Fruit fly (Drosophila melanogaster) whole organism, embryonic: ENCODE data around the gene CG7333.
A peak's percentile ranks its signal among the peaks of the same experiment; 100 is the strongest.

Experiments
- Asciz ChIP-seq: fragments of 200-800 bp; sonication (Bioruptor generic); optimal IDR thresholded peaks from 2 replicates; lab custom pipeline; 2017; ENCODE audit warnings: missing biosample characterization, mild to moderate bottlenecking, missing genetic modification characterization, missing genetic modification reagents
- Atf3 ChIP-seq: fragments of 200-800 bp; sonication (Bioruptor generic); optimal IDR thresholded peaks from 3 replicates; lab custom pipeline; 2016; ENCODE audit warnings: missing biosample characterization, missing genetic modification characterization
- BEAF-32 ChIP-seq: fragments of 200-800 bp; sonication (Bioruptor generic); optimal IDR thresholded peaks from 3 replicates; lab custom pipeline; 2017; ENCODE audit warnings: missing biosample characterization, missing genetic modification characterization, mild to moderate bottlenecking, moderate library complexity, missing genetic modification reagents
- C15 ChIP-seq: fragments of 200-800 bp; sonication (Bioruptor generic); IDR thresholded peaks from 3 replicates; pipeline ENCODE4 v1.3.6; 2022; ENCODE audit warnings: missing biosample characterization, missing genetic modification characterization
- CG12071 ChIP-seq: fragments of 200-800 bp; sonication (Bioruptor generic); optimal IDR thresholded peaks from 3 replicates; lab custom pipeline; 2018; ENCODE audit warnings: missing biosample characterization, mild to moderate bottlenecking, missing genetic modification characterization
- CG17186 ChIP-seq: fragments of 200-800 bp; sonication (Bioruptor generic); optimal IDR thresholded peaks from 3 replicates; lab custom pipeline; 2017; ENCODE audit warnings: missing biosample characterization, missing genetic modification reagents, missing genetic modification characterization
- CG17802 ChIP-seq: fragments of 200-800 bp; sonication (Bioruptor generic); optimal IDR thresholded peaks from 2 replicates; lab custom pipeline; 2018; ENCODE audit warnings: missing biosample characterization, mild to moderate bottlenecking, missing genetic modification characterization, moderate library complexity
- CG18011 ChIP-seq: fragments of 200-800 bp; sonication (Bioruptor generic); optimal IDR thresholded peaks from 2 replicates; lab custom pipeline; 2017; ENCODE audit warnings: missing biosample characterization, missing genetic modification characterization, mild to moderate bottlenecking, moderate library complexity, missing genotype
- CG18619 ChIP-seq: fragments of 200-800 bp; sonication (Bioruptor generic); optimal IDR thresholded peaks from 3 replicates; lab custom pipeline; 2017; ENCODE audit warnings: missing biosample characterization, mild to moderate bottlenecking, missing genetic modification characterization
- CG30431 ChIP-seq: fragments of 200-800 bp; sonication (Bioruptor generic); optimal IDR thresholded peaks from 2 replicates; lab custom pipeline; 2017; ENCODE audit warnings: missing biosample characterization, missing genetic modification characterization
- CG3065 ChIP-seq: fragments of 200-800 bp; sonication (Bioruptor generic); optimal IDR thresholded peaks from 2 replicates; lab custom pipeline; 2016; ENCODE audit warnings: missing biosample characterization, missing genetic modification characterization
- CG3995 ChIP-seq: fragments of 200-800 bp; sonication (Bioruptor generic); optimal IDR thresholded peaks from 3 replicates; lab custom pipeline; 2016; ENCODE audit warnings: missing biosample characterization, missing genetic modification characterization
- CG4328 ChIP-seq: fragments of 200-800 bp; sonication (Bioruptor generic); optimal IDR thresholded peaks from 3 replicates; lab custom pipeline; 2017; ENCODE audit warnings: missing biosample characterization, missing genetic modification reagents, missing genetic modification characterization
- CG43689 ChIP-seq: fragments of 200-800 bp; sonication (Bioruptor generic); IDR thresholded peaks from 2 replicates; pipeline ENCODE4 v1.3.6; 2022; ENCODE audit warnings: missing biosample characterization, missing genetic modification characterization
- CG4617 ChIP-seq: fragments of 200-800 bp; sonication (Bioruptor generic); optimal IDR thresholded peaks from 3 replicates; lab custom pipeline; 2016; ENCODE audit warnings: missing biosample characterization, missing genetic modification characterization, borderline replicate concordance
- CG6175 ChIP-seq: fragments of 200-800 bp; sonication (Bioruptor generic); IDR thresholded peaks from 3 replicates; pipeline ENCODE4 v1.3.6; 2022; ENCODE audit warnings: missing biosample characterization, missing genetic modification characterization
- CG6689 ChIP-seq: fragments of 200-800 bp; sonication (Bioruptor generic); IDR thresholded peaks from 2 replicates; pipeline ENCODE4 v1.3.6; 2022; ENCODE audit warnings: missing biosample characterization, missing genetic modification characterization
- CG6765 ChIP-seq: fragments of 200-800 bp; sonication (Bioruptor generic); optimal IDR thresholded peaks from 3 replicates; lab custom pipeline; 2017; ENCODE audit warnings: missing biosample characterization, mild to moderate bottlenecking, missing genetic modification characterization
- CG7357 ChIP-seq: fragments of 200-800 bp; sonication (Bioruptor generic); IDR thresholded peaks from 3 replicates; pipeline ENCODE4 v1.3.6; 2022; ENCODE audit warnings: missing biosample characterization, missing genetic modification characterization
- CG7839 ChIP-seq: fragments of 200-800 bp; sonication (Bioruptor generic); optimal IDR thresholded peaks from 3 replicates; lab custom pipeline; 2018; ENCODE audit warnings: missing biosample characterization, mild to moderate bottlenecking, missing genetic modification characterization, moderate library complexity
- CG8281 ChIP-seq: fragments of 200-800 bp; sonication (Bioruptor generic); optimal IDR thresholded peaks from 2 replicates; lab custom pipeline; 2018; ENCODE audit warnings: missing biosample characterization, mild to moderate bottlenecking, missing genetic modification characterization, moderate library complexity
- CHES-1-like ChIP-seq: fragments of 200-800 bp; sonication (Bioruptor generic); optimal IDR thresholded peaks from 2 replicates; lab custom pipeline; 2016; ENCODE audit warnings: missing biosample characterization, missing genetic modification characterization
- D ChIP-seq, 2 experiments: fragments of 200-800 bp in 1 of 2; fragments of >200 bp in 1 of 2; sonication (Bioruptor generic) in 1 of 2; optimal IDR thresholded peaks; 2 replicates in 1 of 2; 3 replicates in 1 of 2; lab custom pipeline; 2017; ENCODE audit warnings: mild to moderate bottlenecking in 1 of 2, missing biosample characterization in 1 of 2, missing genetic modification characterization in 1 of 2, missing genetic modification reagents in 1 of 2
- Doc3 ChIP-seq: fragments of 200-800 bp; sonication (Bioruptor generic); IDR thresholded peaks from 3 replicates; pipeline ENCODE4 v1.3.6; 2022; ENCODE audit warnings: missing biosample characterization, missing genetic modification characterization; ENCODE audit not compliant: partially characterized antibody
- Dref ChIP-seq: fragments of 200-800 bp; sonication (Bioruptor generic); IDR thresholded peaks from 2 replicates; pipeline ENCODE4 v1.3.6; 2022; ENCODE audit warnings: missing biosample characterization, missing genetic modification characterization
- Hr3 ChIP-seq: fragments of 200-800 bp; sonication (Bioruptor generic); optimal IDR thresholded peaks from 3 replicates; lab custom pipeline; 2016; ENCODE audit warnings: missing biosample characterization, missing genetic modification characterization
- Hr51 ChIP-seq, 2 experiments: fragments of 200-800 bp; sonication (Bioruptor generic); optimal IDR thresholded peaks; 2 replicates in 1 of 2; 3 replicates in 1 of 2; lab custom pipeline; 2016 to 2018; ENCODE audit warnings: missing biosample characterization in 2 of 2, missing genetic modification characterization in 2 of 2, mild to moderate bottlenecking in 1 of 2, moderate library complexity in 1 of 2
- Meics ChIP-seq: fragments of 200-800 bp; sonication (Bioruptor generic); optimal IDR thresholded peaks from 2 replicates; lab custom pipeline; 2017; ENCODE audit warnings: missing biosample characterization, mild to moderate bottlenecking, missing genetic modification characterization
- Mrtf ChIP-seq: fragments of 200-800 bp; sonication (Bioruptor generic); IDR thresholded peaks from 3 replicates; pipeline ENCODE4 v1.3.6; 2022; ENCODE audit warnings: missing biosample characterization, missing genetic modification characterization
- NfI ChIP-seq: fragments of 200-800 bp; sonication (Bioruptor generic); optimal IDR thresholded peaks from 3 replicates; lab custom pipeline; 2018; ENCODE audit warnings: missing biosample characterization, mild to moderate bottlenecking, missing genetic modification characterization, moderate library complexity
- Opbp ChIP-seq: fragments of 200-800 bp; sonication (Bioruptor generic); IDR thresholded peaks from 3 replicates; pipeline ENCODE4 v1.3.6; 2022; ENCODE audit warnings: missing biosample characterization, missing genetic modification characterization; ENCODE audit not compliant: partially characterized antibody
- Optix ChIP-seq: fragments of 200-800 bp; sonication (Bioruptor generic); IDR thresholded peaks from 3 replicates; pipeline ENCODE4 v1.3.6; 2022; ENCODE audit warnings: missing biosample characterization, missing genetic modification characterization
- Sin3A ChIP-seq: fragments of >200 bp; optimal IDR thresholded peaks from 2 replicates; lab custom pipeline; 2018
- Sox102F ChIP-seq: fragments of 200-800 bp; sonication (Bioruptor generic); optimal IDR thresholded peaks from 2 replicates; lab custom pipeline; 2018; ENCODE audit warnings: missing biosample characterization, mild to moderate bottlenecking, missing genetic modification characterization, moderate library complexity
- YL-1 ChIP-seq: fragments of 200-800 bp; sonication (Bioruptor generic); optimal IDR thresholded peaks from 3 replicates; lab custom pipeline; 2017; ENCODE audit warnings: missing biosample characterization, mild to moderate bottlenecking, missing genetic modification characterization
- ems ChIP-seq: fragments of 200-800 bp; sonication (Bioruptor generic); optimal IDR thresholded peaks from 3 replicates; lab custom pipeline; 2016; ENCODE audit warnings: missing biosample characterization, missing genetic modification characterization
- gce ChIP-seq: fragments of 200-800 bp; sonication (Bioruptor generic); IDR thresholded peaks from 3 replicates; pipeline ENCODE4 v1.3.6; 2022; ENCODE audit warnings: missing biosample characterization, missing genetic modification characterization
- h ChIP-seq: fragments of >200 bp; optimal IDR thresholded peaks from 2 replicates; lab custom pipeline; 2017
- hkb ChIP-seq, 2 experiments: fragments of 200-800 bp in 1 of 2; fragments of >200 bp in 1 of 2; sonication (Bioruptor generic) in 1 of 2; IDR thresholded peaks in 1 of 2; optimal IDR thresholded peaks in 1 of 2; 2 replicates each; pipeline versions ENCODE4 v1.3.6 to Lab custom; 2017 to 2022; ENCODE audit warnings: missing biosample characterization in 1 of 2, missing genetic modification characterization in 1 of 2
- lola ChIP-seq, 3 experiments: fragments of >200 bp in 2 of 3; fragments of 200-800 bp in 1 of 3; sonication (Bioruptor generic) in 1 of 3; optimal IDR thresholded peaks; 2 replicates each; lab custom pipeline; 2017 to 2019; ENCODE audit warnings: missing biosample characterization in 3 of 3, missing genetic modification characterization in 3 of 3, mild to moderate bottlenecking in 1 of 3, moderate library complexity in 1 of 3
- repo ChIP-seq: fragments of 200-800 bp; sonication (Bioruptor generic); optimal IDR thresholded peaks from 2 replicates; lab custom pipeline; 2016; ENCODE audit warnings: missing biosample characterization, missing genetic modification characterization
- ro ChIP-seq: fragments of 200-800 bp; sonication (Bioruptor generic); IDR thresholded peaks from 2 replicates; pipeline ENCODE4 v1.3.6; 2022; ENCODE audit warnings: missing biosample characterization, missing genetic modification characterization
- row ChIP-seq: fragments of 200-800 bp; sonication (Bioruptor generic); IDR thresholded peaks from 3 replicates; pipeline ENCODE4 v1.3.6; 2022; ENCODE audit warnings: missing biosample characterization, missing genetic modification characterization
- slp2 ChIP-seq: fragments of 200-800 bp; sonication (Bioruptor generic); optimal IDR thresholded peaks from 2 replicates; lab custom pipeline; 2016; ENCODE audit warnings: missing biosample characterization, missing genetic modification characterization
- tup ChIP-seq: fragments of 200-800 bp; sonication (Bioruptor generic); optimal IDR thresholded peaks from 2 replicates; lab custom pipeline; 2016; ENCODE audit warnings: missing biosample characterization, mild to moderate bottlenecking, missing genetic modification characterization, moderate library complexity
- tx ChIP-seq: fragments of 200-800 bp; sonication (Bioruptor generic); optimal IDR thresholded peaks from 2 replicates; lab custom pipeline; 2016; ENCODE audit warnings: missing biosample characterization, missing genetic modification characterization
- usp ChIP-seq: fragments of >200 bp; optimal IDR thresholded peaks from 2 replicates; lab custom pipeline; 2017; ENCODE audit warnings: missing biosample characterization, missing genetic modification characterization
- vfl ChIP-seq: fragments of 200-800 bp; sonication (Bioruptor generic); optimal IDR thresholded peaks from 2 replicates; lab custom pipeline; 2016; ENCODE audit warnings: missing biosample characterization, missing genetic modification characterization
- wek ChIP-seq: fragments of 200-800 bp; sonication (Bioruptor generic); optimal IDR thresholded peaks from 3 replicates; lab custom pipeline; 2018; ENCODE audit warnings: missing biosample characterization, mild to moderate bottlenecking, missing genetic modification characterization, moderate library complexity
- z ChIP-seq: fragments of 200-800 bp; sonication (Bioruptor generic); IDR thresholded peaks from 3 replicates; pipeline ENCODE4 v1.3.6; 2022; ENCODE audit warnings: missing biosample characterization, missing genetic modification characterization

The CG7333 gene

dm6 chr3R:19584818-19585217 lies 15.6 kb upstream of the CG7333 start (continued):
- TF ChIP-seq D (optimal IDR thresholded peaks at IDR 0.05; lab: Kevin White, UChicago): no peak
- TF ChIP-seq D (GFP tag; optimal IDR thresholded peaks at IDR 0.05; lab: Kevin White, UChicago): peak; percentile 93
- TF ChIP-seq CG6689: peak; percentile 59
- TF ChIP-seq Doc3: no peak
- peak; percentile 74 for TF ChIP-seq Sox102F (GFP tag; lab: Kevin White, UChicago)
- TF ChIP-seq Dref (GFP tag; lab: Robert Waterston, UW): no peak
- TF ChIP-seq CG4617 (GFP tag; lab: Kevin White, UChicago): peak; percentile 53
- peak; percentile 57 for TF ChIP-seq ems (GFP tag; lab: Kevin White, UChicago)
- TF ChIP-seq Opbp: no peak
- peak; percentile 83 for TF ChIP-seq repo (GFP tag; lab: Kevin White, UChicago)
- TF ChIP-seq tup (GFP tag; lab: Kevin White, UChicago): peak; percentile 66
- TF ChIP-seq NfI (GFP tag; lab: Kevin White, UChicago): peak; percentile 71
- TF ChIP-seq wek: peak; percentile 93
- peak; percentile 50 for TF ChIP-seq tx (GFP tag; lab: Kevin White, UChicago)
- no peak for TF ChIP-seq vfl
- TF ChIP-seq Mrtf (GFP tag; lab: Robert Waterston, UW): 0 out of 3 replicates have a peak, but pooled peaks have one; percentile 16
- peak; percentile 85 for TF ChIP-seq gce (GFP tag; lab: Robert Waterston, UW)
- TF ChIP-seq CG12071 (GFP tag; lab: Kevin White, UChicago): peak; percentile 93
- peak; percentile 97 for TF ChIP-seq Asciz (GFP tag; lab: Kevin White, UChicago)
- peak; percentile 77 for TF ChIP-seq CG6765 (GFP tag; lab: Kevin White, UChicago)
- peak in 1 of 3 experiments; percentile 90 for TF ChIP-seq lola (GFP tag; optimal IDR thresholded peaks at IDR 0.05; lab: Kevin White, UChicago)
- TF ChIP-seq C15: no peak
- TF ChIP-seq CG7839 (tag; lab: Kevin White, UChicago): peak; percentile 67
- TF ChIP-seq BEAF-32 (GFP tag; lab: Kevin White, UChicago): no peak
- peak; percentile 65 for TF ChIP-seq z (GFP tag; lab: Robert Waterston, UW)
- TF ChIP-seq CG4328: peak; percentile 92
- no peak for TF ChIP-seq Sin3A (lab: Kevin White, UChicago)
- TF ChIP-seq usp (GFP tag; lab: Kevin White, UChicago): no peak
- peak in 1 of 2 experiments; percentile 83 for TF ChIP-seq Hr51 (GFP tag; optimal IDR thresholded peaks at IDR 0.05; lab: Kevin White, UChicago)
- TF ChIP-seq CG18619: peak; percentile 88
- TF ChIP-seq Atf3 (GFP tag; lab: Kevin White, UChicago): peak; percentile 80
- peak; percentile 68 for TF ChIP-seq slp2 (GFP tag; lab: Kevin White, UChicago)
- no peak for TF ChIP-seq CG3995 (GFP tag; lab: Kevin White, UChicago)
- no peak for TF ChIP-seq row (GFP tag; lab: Robert Waterston, UW)
- TF ChIP-seq hkb (optimal IDR thresholded peaks at IDR 0.05; lab: Kevin White, UChicago): no peak
- peak; percentile 83 for TF ChIP-seq hkb (GFP tag; IDR thresholded peaks at IDR 0.05; lab: Robert Waterston, UW)
- TF ChIP-seq Hr3 (GFP tag; lab: Kevin White, UChicago): peak; percentile 50
- TF ChIP-seq ro (GFP tag; lab: Robert Waterston, UW): no peak
- TF ChIP-seq CG7357 (GFP tag; lab: Robert Waterston, UW): 0 out of 3 replicates have a peak, but pooled peaks have one; percentile 46
- TF ChIP-seq Optix (GFP tag; lab: Robert Waterston, UW): peak; percentile 65; the same call in 2 of the 3 replicates
- TF ChIP-seq CG8281 (tag; lab: Kevin White, UChicago): peak; percentile 74
- peak; percentile 51 for TF ChIP-seq CG30431 (GFP tag; lab: Kevin White, UChicago)
- peak; percentile 92 for TF ChIP-seq CG17186 (GFP tag; lab: Kevin White, UChicago)
- TF ChIP-seq Meics (GFP tag; lab: Kevin White, UChicago): peak; percentile 75
- TF ChIP-seq CG3065 (GFP tag; lab: Kevin White, UChicago): peak; percentile 81
- no peak for TF ChIP-seq h
- TF ChIP-seq YL-1 (GFP tag; lab: Kevin White, UChicago): peak; percentile 93
- TF ChIP-seq CG18011: no peak
- peak; percentile 51 for TF ChIP-seq CG43689 (GFP tag; lab: Robert Waterston, UW)
- no peak for TF ChIP-seq CG6175 (GFP tag; lab: Robert Waterston, UW)
- peak; percentile 77 for TF ChIP-seq CHES-1-like (GFP tag; lab: Kevin White, UChicago)
- peak; percentile 62 for TF ChIP-seq CG17802 (tag; lab: Kevin White, UChicago)
